Worm (Caenorhabditis elegans) whole organism, L1 larva: Measurements from ENCODE around the gene tmem-145.
A peak's percentile ranks its signal among the peaks of the same experiment; 100 is the strongest.

ENCODE experiments used
- F16B12.6 ChIP-seq: fragments of 150-350 bp; optimal IDR thresholded peaks from 2 replicates; lab custom pipeline; 2014; ENCODE audit warnings: missing biosample characterization, missing genetic modification characterization
- aha-1 ChIP-seq: fragments of 150-350 bp; optimal IDR thresholded peaks from 2 replicates; lab custom pipeline; 2014; ENCODE audit warnings: missing biosample characterization, missing genetic modification characterization
- alr-1 ChIP-seq: fragments of 200-800 bp; sonication (Bioruptor generic); optimal IDR thresholded peaks from 2 replicates; lab custom pipeline; 2018; ENCODE audit warnings: borderline replicate concordance, mild to moderate bottlenecking, missing genetic modification characterization, missing compliant biosample characterization
- aly-2 ChIP-seq: fragments of 150-350 bp; optimal IDR thresholded peaks from 2 replicates; lab custom pipeline; 2014; ENCODE audit warnings: missing biosample characterization, missing genetic modification characterization
- ceh-63 ChIP-seq: fragments of 200-800 bp; sonication (Bioruptor generic); optimal IDR thresholded peaks from 2 replicates; lab custom pipeline; 2018; ENCODE audit warnings: mild to moderate bottlenecking, missing genetic modification characterization, missing compliant biosample characterization
- ceh-82 ChIP-seq, 3 experiments: fragments of 150-350 bp in 1 of 3; sonication (generic microtip) in 2 of 3; optimal IDR thresholded peaks; 2 replicates each; lab custom pipeline; 2014 to 2017; ENCODE audit warnings: missing biosample characterization in 3 of 3, missing genetic modification characterization in 3 of 3
- ceh-90 ChIP-seq: sonication (generic microtip); optimal IDR thresholded peaks from 2 replicates; lab custom pipeline; 2016; ENCODE audit warnings: missing genetic modification characterization, missing compliant biosample characterization
- ces-1 ChIP-seq: fragments of 150-350 bp; optimal IDR thresholded peaks from 2 replicates; lab custom pipeline; 2014; ENCODE audit warnings: missing biosample characterization, missing genetic modification reagents, missing genetic modification characterization
- dsc-1 ChIP-seq: sonication (generic microtip); optimal IDR thresholded peaks from 2 replicates; lab custom pipeline; 2016; ENCODE audit warnings: mild to moderate bottlenecking, missing genetic modification characterization, missing compliant biosample characterization
- efl-1 ChIP-seq, 4 experiments: fragments of 150-350 bp; optimal IDR thresholded peaks in 3 of 4; peaks in 1 of 4; 1 replicate in 1 of 4; 2 replicates in 3 of 4; lab custom pipeline; 2014; ENCODE audit warnings: missing biosample characterization in 2 of 4, missing genetic modification characterization in 2 of 4, missing genetic modification reagents in 2 of 4
- egl-27 ChIP-seq, 2 experiments: fragments of 150-350 bp in 1 of 2; sonication (generic microtip); optimal IDR thresholded peaks; 3 replicates each; lab custom pipeline; 2017 to 2018; ENCODE audit warnings: missing biosample characterization in 2 of 2, missing genetic modification characterization in 2 of 2, missing genetic modification reagents in 2 of 2
- elt-2 ChIP-seq: sonication (generic microtip); optimal IDR thresholded peaks from 2 replicates; lab custom pipeline; 2016; ENCODE audit warnings: missing genetic modification characterization, mild to moderate bottlenecking, inconsistent platforms, missing compliant biosample characterization, missing genetic modification reagents
- elt-3 ChIP-seq, 6 experiments: fragments of 150-350 bp in 1 of 6; sonication (generic microtip); optimal IDR thresholded peaks; 2 replicates each; lab custom pipeline; 2017 to 2018; ENCODE audit warnings: missing biosample characterization in 6 of 6, missing genetic modification characterization in 6 of 6, inconsistent platforms in 1 of 6
- ets-5 ChIP-seq: fragments of 200-800 bp; sonication (Bioruptor generic); IDR thresholded peaks from 2 replicates; pipeline ENCODE4 v1.3.6; 2022; ENCODE audit warnings: missing genetic modification characterization, missing compliant biosample characterization
- fkh-10 ChIP-seq: sonication (generic microtip); optimal IDR thresholded peaks from 2 replicates; lab custom pipeline; 2017; ENCODE audit warnings: missing biosample characterization, missing genetic modification reagents, missing genetic modification characterization
- fkh-8 ChIP-seq: sonication (generic microtip); optimal IDR thresholded peaks from 2 replicates; lab custom pipeline; 2016; ENCODE audit warnings: mild to moderate bottlenecking, missing genetic modification characterization, missing compliant biosample characterization
- grh-1 ChIP-seq: fragments of 200-800 bp; sonication (Bioruptor generic); IDR thresholded peaks from 2 replicates; pipeline ENCODE4 v1.3.6; 2022; ENCODE audit warnings: missing genetic modification reagents, missing genetic modification characterization, missing compliant biosample characterization
- hpl-2 ChIP-seq: fragments of 150-350 bp; optimal IDR thresholded peaks from 2 replicates; lab custom pipeline; 2014; ENCODE audit warnings: missing biosample characterization, missing genetic modification reagents, missing genetic modification characterization
- irx-1 ChIP-seq: sonication (generic microtip); optimal IDR thresholded peaks from 2 replicates; lab custom pipeline; 2016; ENCODE audit warnings: missing genetic modification characterization, missing compliant biosample characterization
- lin-13 ChIP-seq: fragments of 150-350 bp; optimal IDR thresholded peaks from 2 replicates; lab custom pipeline; 2014; ENCODE audit warnings: missing biosample characterization, missing genetic modification reagents, missing genetic modification characterization
- lin-14 ChIP-seq: fragments of 200-800 bp; sonication (Bioruptor generic); optimal IDR thresholded peaks from 2 replicates; lab custom pipeline; 2018; ENCODE audit warnings: mild to moderate bottlenecking, missing genetic modification characterization, moderate library complexity, missing compliant biosample characterization
- lir-3 ChIP-seq: sonication (generic microtip); optimal IDR thresholded peaks from 2 replicates; lab custom pipeline; 2016; ENCODE audit warnings: mild to moderate bottlenecking, missing genetic modification characterization, moderate library complexity, missing compliant biosample characterization; ENCODE audit not compliant: poor library complexity
- lsy-2 ChIP-seq, 2 experiments: fragments of 150-350 bp; optimal IDR thresholded peaks; 2 replicates each; lab custom pipeline; 2014; ENCODE audit warnings: missing biosample characterization in 2 of 2, missing genetic modification characterization in 2 of 2
- mdl-1 ChIP-seq, 2 experiments: fragments of 150-350 bp; optimal IDR thresholded peaks; 2 replicates each; lab custom pipeline; 2014 to 2017; ENCODE audit warnings: missing biosample characterization in 2 of 2, missing genetic modification characterization in 2 of 2, inconsistent platforms in 1 of 2
- mef-2 ChIP-seq: fragments of 150-350 bp; optimal IDR thresholded peaks from 2 replicates; lab custom pipeline; 2014; ENCODE audit warnings: missing biosample characterization, missing genetic modification characterization
- mep-1 ChIP-seq: fragments of 150-350 bp; optimal IDR thresholded peaks from 2 replicates; lab custom pipeline; 2014; ENCODE audit warnings: missing biosample characterization, missing genetic modification characterization
- nhr-11 ChIP-seq: fragments of 150-350 bp; optimal IDR thresholded peaks from 2 replicates; lab custom pipeline; 2014; ENCODE audit warnings: missing biosample characterization, missing genetic modification characterization
- nhr-12 ChIP-seq: sonication (generic microtip); optimal IDR thresholded peaks from 2 replicates; lab custom pipeline; 2017; ENCODE audit warnings: missing biosample characterization, missing genetic modification characterization
- nhr-20 ChIP-seq: sonication (generic microtip); optimal IDR thresholded peaks from 2 replicates; lab custom pipeline; 2016; ENCODE audit warnings: mild to moderate bottlenecking, missing genetic modification characterization, missing compliant biosample characterization
- nhr-71 ChIP-seq: sonication (generic microtip); optimal IDR thresholded peaks from 2 replicates; lab custom pipeline; 2016; ENCODE audit warnings: mild to moderate bottlenecking, missing genetic modification characterization, moderate library complexity, missing compliant biosample characterization
- nhr-85 ChIP-seq: sonication (generic microtip); peaks from one replicate; lab custom pipeline; 2016; ENCODE audit warnings: missing genetic modification characterization, inconsistent platforms, missing compliant biosample characterization
- pqm-1 ChIP-seq: sonication (generic microtip); optimal IDR thresholded peaks from 3 replicates; lab custom pipeline; 2017; ENCODE audit warnings: missing biosample characterization, missing genetic modification characterization
- skn-1 ChIP-seq: fragments of 150-350 bp; optimal IDR thresholded peaks from 2 replicates; lab custom pipeline; 2014; ENCODE audit warnings: missing biosample characterization, missing genetic modification characterization
- snpc-4 ChIP-seq: fragments of 150-350 bp; optimal IDR thresholded peaks from 2 replicates; lab custom pipeline; 2014; ENCODE audit warnings: missing biosample characterization, missing genetic modification characterization
- snu-23 ChIP-seq: sonication (generic microtip); optimal IDR thresholded peaks from 2 replicates; lab custom pipeline; 2016; ENCODE audit warnings: missing genetic modification characterization, missing compliant biosample characterization
- tbx-2 ChIP-seq: sonication (generic microtip); optimal IDR thresholded peaks from 2 replicates; lab custom pipeline; 2016; ENCODE audit warnings: missing genetic modification characterization, missing compliant biosample characterization
- unc-130 ChIP-seq: fragments of 150-350 bp; optimal IDR thresholded peaks from 2 replicates; lab custom pipeline; 2017; ENCODE audit warnings: missing biosample characterization, missing genetic modification characterization, inconsistent platforms
- unc-86 ChIP-seq: sonication (generic microtip); optimal IDR thresholded peaks from 2 replicates; lab custom pipeline; 2016; ENCODE audit warnings: missing genetic modification characterization, missing compliant biosample characterization
- xbp-1 ChIP-seq: sonication (generic microtip); optimal IDR thresholded peaks from 2 replicates; lab custom pipeline; 2016; ENCODE audit warnings: missing genetic modification characterization, missing compliant biosample characterization
- ztf-11 ChIP-seq, 2 experiments: sonication (generic microtip); optimal IDR thresholded peaks; 2 replicates each; lab custom pipeline; 2016 to 2017; ENCODE audit warnings: missing genetic modification characterization in 2 of 2, missing biosample characterization in 1 of 2, missing compliant biosample characterization in 1 of 2

tmem-145 gene

ce11 chrX:12095200-12095599, 21.5 kb upstream of the tmem-145 start:
- TF ChIP-seq mep-1 (no peak), efl-1 (optimal IDR thresholded peaks at IDR 0.05; lab: Kevin White, UChicago) (no peak), efl-1 (GFP tag; optimal IDR thresholded peaks at IDR 0.05 in 1 of 2; lab: Kevin White, UChicago) (peak in 1 of 2 experiments; percentile 58), elt-2 (tag; lab: Kevin White, UChicago) (no peak), aly-2 (tag; lab: Kevin White, UChicago) (no peak)

ce11 chrX:12093992-12094391, 20.3 kb upstream of the tmem-145 start:
- no peak for TF ChIP-seq hpl-2 (GFP tag; lab: Kevin White, UChicago)
- no peak for TF ChIP-seq ztf-11 (tag; optimal IDR thresholded peaks at IDR 0.05; lab: Kevin White, UChicago)
- no peak for TF ChIP-seq nhr-11 (tag; lab: Kevin White, UChicago)
- TF ChIP-seq ceh-90: no peak
- TF ChIP-seq unc-130 (tag; lab: Kevin White, UChicago): no peak
- TF ChIP-seq skn-1: no peak
- no peak for TF ChIP-seq lsy-2 (tag; optimal IDR thresholded peaks at IDR 0.05; lab: Kevin White, UChicago)
- TF ChIP-seq pqm-1 (tag; lab: Kevin White, UChicago): no peak
- no peak for TF ChIP-seq tbx-2 (tag; lab: Kevin White, UChicago)
- TF ChIP-seq snpc-4 (tag; lab: Kevin White, UChicago): no peak
- TF ChIP-seq egl-27 (tag; optimal IDR thresholded peaks at IDR 0.05; lab: Kevin White, UChicago): no peak
- no peak for TF ChIP-seq ets-5 (GFP tag; lab: Robert Waterston, UW)
- no peak for TF ChIP-seq lin-13 (GFP tag; lab: Kevin White, UChicago)
- TF ChIP-seq aly-2 (tag; lab: Kevin White, UChicago): no peak
- no peak for TF ChIP-seq irx-1 (tag; lab: Kevin White, UChicago)
- no peak for TF ChIP-seq mef-2 (tag; lab: Kevin White, UChicago)
- no peak for TF ChIP-seq nhr-71 (tag; lab: Kevin White, UChicago)
- TF ChIP-seq xbp-1: no peak
- TF ChIP-seq, all 84 proteins: peak for 0

ce11 chrX:12093043-12093442, 19.4 kb upstream of the tmem-145 start, which contains the start of gene W03G11.4:
Gene W03G11.4, minus strand, starts transcription at chrX:12093143.
- peak; percentile 22 for TF ChIP-seq nhr-85 (tag; lab: Kevin White, UChicago)
- TF ChIP-seq ztf-11 (tag; optimal IDR thresholded peaks at IDR 0.05; lab: Kevin White, UChicago): no peak

ce11 chrX:12092621-12093020, 19.0 kb upstream of the tmem-145 start:
- no peak for TF ChIP-seq ceh-63 (GFP tag; lab: Kevin White, UChicago)
- peak in 1 of 2 experiments; percentile 46 for TF ChIP-seq ztf-11 (tag; optimal IDR thresholded peaks at IDR 0.05; lab: Kevin White, UChicago)
- no peak for TF ChIP-seq tbx-2 (tag; lab: Kevin White, UChicago)
- no peak for TF ChIP-seq lir-3 (tag; lab: Kevin White, UChicago)
- no peak for TF ChIP-seq mdl-1 (tag; optimal IDR thresholded peaks at IDR 0.05; lab: Kevin White, UChicago)
- no peak for TF ChIP-seq egl-27 (tag; optimal IDR thresholded peaks at IDR 0.05; lab: Kevin White, UChicago)
- no peak for TF ChIP-seq ces-1 (GFP tag; lab: Kevin White, UChicago)

ce11 chrX:12086297-12086696, 12.6 kb upstream of the tmem-145 start:
- TF ChIP-seq aha-1 (tag; lab: Kevin White, UChicago) (no peak), dsc-1 (tag; lab: Kevin White, UChicago) (peak; percentile 14), ets-5 (GFP tag; lab: Robert Waterston, UW) (no peak), ceh-82 (tag; optimal IDR thresholded peaks at IDR 0.05; lab: Kevin White, UChicago) (no peak), nhr-11 (tag; lab: Kevin White, UChicago) (no peak), ztf-11 (tag; optimal IDR thresholded peaks at IDR 0.05; lab: Kevin White, UChicago) (peak in 1 of 2 experiments; percentile 5), nhr-20 (tag; lab: Kevin White, UChicago) (no peak)

ce11 chrX:12082813-12083212, 9.1 kb upstream of the tmem-145 start:
- no peak for TF ChIP-seq F16B12.6
- no peak for TF ChIP-seq pqm-1 (tag; lab: Kevin White, UChicago)
- no peak for TF ChIP-seq alr-1 (tag; lab: Kevin White, UChicago)
- TF ChIP-seq xbp-1: no peak
- TF ChIP-seq lir-3 (tag; lab: Kevin White, UChicago): no peak
- peak; percentile 62 for TF ChIP-seq lin-14 (GFP tag; lab: Kevin White, UChicago)
- no peak for TF ChIP-seq skn-1
- peak; percentile 60 for TF ChIP-seq fkh-10 (GFP tag; lab: Kevin White, UChicago)
- peak; percentile 17 for TF ChIP-seq ceh-63 (GFP tag; lab: Kevin White, UChicago)
- TF ChIP-seq elt-3 (tag; optimal IDR thresholded peaks at IDR 0.05; lab: Kevin White, UChicago): no peak
- peak; percentile 66 for TF ChIP-seq fkh-8
- no peak for TF ChIP-seq nhr-12 (tag; lab: Kevin White, UChicago)
- TF ChIP-seq snu-23: no peak
- TF ChIP-seq dsc-1 (tag; lab: Kevin White, UChicago): peak; percentile 25
- peak; percentile 79 for TF ChIP-seq ces-1 (GFP tag; lab: Kevin White, UChicago)
- peak; percentile 13 for TF ChIP-seq unc-86 (tag; lab: Kevin White, UChicago)
- no peak for TF ChIP-seq grh-1 (GFP tag; lab: Robert Waterston, UW)
